Worm (Caenorhabditis elegans): ENCODE data around the gene cdh-8.

DNA sequence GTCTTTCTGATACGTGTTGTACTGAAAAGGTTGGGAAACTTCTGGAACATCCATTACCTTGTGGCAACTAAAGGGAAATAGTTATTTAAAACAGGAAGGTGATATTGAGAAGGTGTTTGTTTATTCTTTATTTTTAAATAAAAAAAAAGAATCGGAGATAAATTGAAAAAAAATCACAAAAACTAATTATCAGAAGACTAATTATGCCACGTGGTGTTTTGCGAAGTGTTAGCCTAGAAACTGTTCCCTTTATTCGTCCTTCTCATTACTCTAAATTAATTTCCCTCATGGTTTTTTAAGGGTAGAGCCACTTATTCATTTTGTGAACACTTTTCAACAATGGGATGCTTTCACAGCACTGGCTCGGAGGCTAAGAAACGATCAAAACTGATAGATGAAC, 61.8 kb downstream of the cdh-8 start, which contains the start of gene gpa-4:
- no peak for TF ChIP-seq lin-39 (tag; optimal IDR thresholded peaks at IDR 0.05)
- no peak for TF ChIP-seq nhr-90 (tag; optimal IDR thresholded peaks at IDR 0.05; ENCODE audit: poor library complexity)
- no peak for TF ChIP-seq lin-15B (tag; optimal IDR thresholded peaks at IDR 0.05)
- TF ChIP-seq fkh-8 (tag; optimal IDR thresholded peaks at IDR 0.05), result no peak
- no peak for TF ChIP-seq nhr-28 (tag; optimal IDR thresholded peaks at IDR 0.05)
- TF ChIP-seq pqm-1 (tag; optimal IDR thresholded peaks at IDR 0.05), result no peak
- TF ChIP-seq tbx-2 (tag; optimal IDR thresholded peaks at IDR 0.05), result no peak
- no peak for TF ChIP-seq jun-1 (tag; optimal IDR thresholded peaks at IDR 0.05)
